Worm (Caenorhabditis elegans) whole organism, L2 larva: ENCODE data around the gene R11D1.1.

Experiments used
- Y55F3AM.14 ChIP-seq: fragments of 200-800 bp; sonication (Bioruptor generic); optimal IDR thresholded peaks from 2 replicates; lab custom pipeline; 2018; ENCODE audit warnings: mild to moderate bottlenecking, missing genetic modification characterization, missing compliant biosample characterization
- aly-2 ChIP-seq: fragments of 150-350 bp; optimal IDR thresholded peaks from 2 replicates; lab custom pipeline; 2014; ENCODE audit warnings: missing biosample characterization, missing genetic modification characterization
- ama-1 ChIP-seq: fragments of 150-350 bp; optimal IDR thresholded peaks from 2 replicates; lab custom pipeline; 2018; ENCODE audit warnings: inconsistent platforms
- blmp-1 ChIP-seq: sonication (generic microtip); optimal IDR thresholded peaks from 2 replicates; lab custom pipeline; 2017; ENCODE audit warnings: missing genetic modification characterization, mild to moderate bottlenecking, missing compliant biosample characterization, antibody characterized with exemption, moderate library complexity; ENCODE audit not compliant: insufficient read depth
- ceh-16 ChIP-seq: fragments of 150-350 bp; optimal IDR thresholded peaks from 2 replicates; lab custom pipeline; 2014; ENCODE audit warnings: missing biosample characterization, missing genetic modification characterization
- egl-27 ChIP-seq: sonication (generic microtip); optimal IDR thresholded peaks from 3 replicates; lab custom pipeline; 2017; ENCODE audit warnings: missing biosample characterization, missing genetic modification reagents, missing genetic modification characterization
- lsy-2 ChIP-seq, 2 experiments: fragments of 150-350 bp in 1 of 2; sonication (generic microtip) in 1 of 2; optimal IDR thresholded peaks; 2 replicates each; lab custom pipeline; 2014 to 2017; ENCODE audit warnings: missing biosample characterization in 2 of 2, missing genetic modification characterization in 2 of 2
- nhr-237 ChIP-seq: fragments of 150-350 bp; optimal IDR thresholded peaks from 2 replicates; lab custom pipeline; 2014; ENCODE audit warnings: missing biosample characterization, missing genetic modification characterization
- unc-39 ChIP-seq: fragments of 150-350 bp; optimal IDR thresholded peaks from 2 replicates; lab custom pipeline; 2014; ENCODE audit warnings: missing biosample characterization, missing genetic modification characterization
- ztf-11 ChIP-seq: sonication (generic microtip); optimal IDR thresholded peaks from 2 replicates; lab custom pipeline; 2017; ENCODE audit warnings: missing biosample characterization, missing genetic modification characterization

- TF ChIP-seq aly-2 (tag; lab: Kevin White, UChicago): no peak
- TF ChIP-seq nhr-237: no peak
- peak; percentile 74 for TF ChIP-seq blmp-1 (tag; lab: Kevin White, UChicago)
- TF ChIP-seq Y55F3AM.14: no peak
- peak; percentile 40 for TF ChIP-seq ceh-16 (tag; lab: Kevin White, UChicago)
- TF ChIP-seq ztf-11 (tag; lab: Kevin White, UChicago): no peak
- TF ChIP-seq lsy-2 (tag; optimal IDR thresholded peaks at IDR 0.05; lab: Kevin White, UChicago): peak; percentile 64 to 93
- no peak for TF ChIP-seq unc-39 (tag; lab: Kevin White, UChicago)
- peak; percentile 50 for TF ChIP-seq ama-1
- TF ChIP-seq egl-27 (tag; lab: Kevin White, UChicago): peak; percentile 47
Observed at ce11 chrV:12728062-12728665, 24.0 kb downstream of the R11D1.1 start, which contains the start of the genes rpl-28 and mrpl-49.
